Worm (Caenorhabditis elegans) whole organism, L1 larva: Measurements from ENCODE around the gene R13H9.6.
A peak's percentile ranks its signal among the peaks of the same experiment; 100 is the strongest.
"Not testable (repeated sequence)": the region's sequence is repeated elsewhere in the genome, so short reads cannot be mapped to it uniquely, and the experiment has no call there.

ENCODE experiments used
- C04F5.9 ChIP-seq: sonication (generic microtip); optimal IDR thresholded peaks from 2 replicates; lab custom pipeline; 2016; ENCODE audit warnings: missing genetic modification characterization, missing compliant biosample characterization
- C16A3.4 ChIP-seq: fragments of 150-350 bp; optimal IDR thresholded peaks from 2 replicates; lab custom pipeline; 2014; ENCODE audit warnings: missing biosample characterization, missing genetic modification characterization
- F16B12.6 ChIP-seq: fragments of 150-350 bp; optimal IDR thresholded peaks from 2 replicates; lab custom pipeline; 2014; ENCODE audit warnings: missing biosample characterization, missing genetic modification characterization
- Y116A8C.19 ChIP-seq: sonication (generic microtip); optimal IDR thresholded peaks from 2 replicates; lab custom pipeline; 2016; ENCODE audit warnings: missing compliant biosample characterization, missing genetic modification characterization, borderline replicate concordance
- blmp-1 ChIP-seq: fragments of 150-350 bp; optimal IDR thresholded peaks from 2 replicates; lab custom pipeline; 2014; ENCODE audit warnings: missing biosample characterization, missing genetic modification characterization
- ceh-82 ChIP-seq, 3 experiments: fragments of 150-350 bp in 1 of 3; sonication (generic microtip) in 2 of 3; optimal IDR thresholded peaks; 2 replicates each; lab custom pipeline; 2014 to 2017; ENCODE audit warnings: missing biosample characterization in 3 of 3, missing genetic modification characterization in 3 of 3
- ceh-88 ChIP-seq: fragments of 200-800 bp; sonication (Bioruptor generic); IDR thresholded peaks from 2 replicates; pipeline ENCODE4 v1.3.6; 2022; ENCODE audit warnings: missing genetic modification characterization, missing compliant biosample characterization
- ces-1 ChIP-seq: fragments of 150-350 bp; optimal IDR thresholded peaks from 2 replicates; lab custom pipeline; 2014; ENCODE audit warnings: missing biosample characterization, missing genetic modification reagents, missing genetic modification characterization
- efl-1 ChIP-seq, 4 experiments: fragments of 150-350 bp; optimal IDR thresholded peaks in 3 of 4; peaks in 1 of 4; 1 replicate in 1 of 4; 2 replicates in 3 of 4; lab custom pipeline; 2014; ENCODE audit warnings: missing biosample characterization in 2 of 4, missing genetic modification characterization in 2 of 4, missing genetic modification reagents in 2 of 4
- efl-3 ChIP-seq: fragments of 200-800 bp; sonication (Bioruptor generic); optimal IDR thresholded peaks from 2 replicates; lab custom pipeline; 2018; ENCODE audit warnings: mild to moderate bottlenecking, missing genetic modification characterization, missing compliant biosample characterization
- egl-13 ChIP-seq: sonication (generic microtip); optimal IDR thresholded peaks from 2 replicates; lab custom pipeline; 2016; ENCODE audit warnings: missing genotype, missing genetic modification reagents, missing genetic modification characterization, missing compliant biosample characterization
- elt-3 ChIP-seq, 6 experiments: fragments of 150-350 bp in 1 of 6; sonication (generic microtip); optimal IDR thresholded peaks; 2 replicates each; lab custom pipeline; 2017 to 2018; ENCODE audit warnings: missing biosample characterization in 6 of 6, missing genetic modification characterization in 6 of 6, inconsistent platforms in 1 of 6
- ets-5 ChIP-seq: fragments of 200-800 bp; sonication (Bioruptor generic); IDR thresholded peaks from 2 replicates; pipeline ENCODE4 v1.3.6; 2022; ENCODE audit warnings: missing genetic modification characterization, missing compliant biosample characterization
- fkh-8 ChIP-seq: sonication (generic microtip); optimal IDR thresholded peaks from 2 replicates; lab custom pipeline; 2016; ENCODE audit warnings: mild to moderate bottlenecking, missing genetic modification characterization, missing compliant biosample characterization
- grh-1 ChIP-seq: fragments of 200-800 bp; sonication (Bioruptor generic); IDR thresholded peaks from 2 replicates; pipeline ENCODE4 v1.3.6; 2022; ENCODE audit warnings: missing genetic modification reagents, missing genetic modification characterization, missing compliant biosample characterization
- irx-1 ChIP-seq: sonication (generic microtip); optimal IDR thresholded peaks from 2 replicates; lab custom pipeline; 2016; ENCODE audit warnings: missing genetic modification characterization, missing compliant biosample characterization
- isw-1 ChIP-seq: fragments of 200-800 bp; sonication (Bioruptor generic); IDR thresholded peaks from 2 replicates; pipeline ENCODE4 v1.3.6; 2022; ENCODE audit warnings: missing genetic modification characterization, missing compliant biosample characterization
- lin-13 ChIP-seq: fragments of 150-350 bp; optimal IDR thresholded peaks from 2 replicates; lab custom pipeline; 2014; ENCODE audit warnings: missing biosample characterization, missing genetic modification reagents, missing genetic modification characterization
- lin-39 ChIP-seq: fragments of 150-350 bp; optimal IDR thresholded peaks from 2 replicates; lab custom pipeline; 2014; ENCODE audit warnings: missing biosample characterization, missing genetic modification reagents, missing genetic modification characterization
- mab-9 ChIP-seq: fragments of 200-800 bp; sonication (Bioruptor generic); IDR thresholded peaks from 2 replicates; pipeline ENCODE4 v1.3.6; 2022; ENCODE audit warnings: missing genetic modification reagents, missing genetic modification characterization, missing compliant biosample characterization
- mef-2 ChIP-seq: fragments of 150-350 bp; optimal IDR thresholded peaks from 2 replicates; lab custom pipeline; 2014; ENCODE audit warnings: missing biosample characterization, missing genetic modification characterization
- nhr-20 ChIP-seq: sonication (generic microtip); optimal IDR thresholded peaks from 2 replicates; lab custom pipeline; 2016; ENCODE audit warnings: mild to moderate bottlenecking, missing genetic modification characterization, missing compliant biosample characterization
- nhr-28 ChIP-seq: fragments of 150-350 bp; optimal IDR thresholded peaks from 2 replicates; lab custom pipeline; 2014; ENCODE audit warnings: missing biosample characterization, missing genetic modification characterization
- nhr-47 ChIP-seq: sonication (generic microtip); optimal IDR thresholded peaks from 2 replicates; lab custom pipeline; 2016; ENCODE audit warnings: mild to moderate bottlenecking, missing genetic modification characterization, moderate library complexity, missing compliant biosample characterization
- nhr-76 ChIP-seq: sonication (generic microtip); optimal IDR thresholded peaks from 2 replicates; lab custom pipeline; 2017; ENCODE audit warnings: missing biosample characterization, missing genetic modification characterization
- nhr-77 ChIP-seq: fragments of 150-350 bp; optimal IDR thresholded peaks from 2 replicates; lab custom pipeline; 2014; ENCODE audit warnings: missing biosample characterization, missing genetic modification characterization
- nhr-84 ChIP-seq: sonication (generic microtip); optimal IDR thresholded peaks from 2 replicates; lab custom pipeline; 2017; ENCODE audit warnings: missing biosample characterization, missing genetic modification characterization
- nhr-85 ChIP-seq: sonication (generic microtip); peaks from one replicate; lab custom pipeline; 2016; ENCODE audit warnings: missing genetic modification characterization, inconsistent platforms, missing compliant biosample characterization
- pag-3 ChIP-seq: sonication (generic microtip); optimal IDR thresholded peaks from 2 replicates; lab custom pipeline; 2017; ENCODE audit warnings: missing genetic modification characterization, mild to moderate bottlenecking, missing compliant biosample characterization, antibody characterized with exemption, borderline replicate concordance; ENCODE audit not compliant: insufficient read depth
- pax-3 ChIP-seq: fragments of 200-800 bp; sonication (Bioruptor generic); optimal IDR thresholded peaks from 2 replicates; lab custom pipeline; 2018; ENCODE audit warnings: mild to moderate bottlenecking, missing genetic modification characterization, moderate library complexity, missing compliant biosample characterization
- pqm-1 ChIP-seq: sonication (generic microtip); optimal IDR thresholded peaks from 3 replicates; lab custom pipeline; 2017; ENCODE audit warnings: missing biosample characterization, missing genetic modification characterization
- rnt-1 ChIP-seq: sonication (generic microtip); optimal IDR thresholded peaks from 2 replicates; lab custom pipeline; 2016; ENCODE audit warnings: mild to moderate bottlenecking, missing genetic modification characterization, moderate library complexity, missing compliant biosample characterization
- skn-1 ChIP-seq: fragments of 150-350 bp; optimal IDR thresholded peaks from 2 replicates; lab custom pipeline; 2014; ENCODE audit warnings: missing biosample characterization, missing genetic modification characterization
- snpc-4 ChIP-seq: fragments of 150-350 bp; optimal IDR thresholded peaks from 2 replicates; lab custom pipeline; 2014; ENCODE audit warnings: missing biosample characterization, missing genetic modification characterization
- sup-37 ChIP-seq: fragments of 200-800 bp; sonication (Bioruptor generic); optimal IDR thresholded peaks from 2 replicates; lab custom pipeline; 2018; ENCODE audit warnings: mild to moderate bottlenecking, missing genetic modification characterization, missing compliant biosample characterization
- swsn-7 ChIP-seq: sonication (generic microtip); optimal IDR thresholded peaks from 2 replicates; lab custom pipeline; 2016; ENCODE audit warnings: missing genetic modification characterization, missing compliant biosample characterization
- tbx-2 ChIP-seq: sonication (generic microtip); optimal IDR thresholded peaks from 2 replicates; lab custom pipeline; 2016; ENCODE audit warnings: missing genetic modification characterization, missing compliant biosample characterization
- unc-130 ChIP-seq: fragments of 150-350 bp; optimal IDR thresholded peaks from 2 replicates; lab custom pipeline; 2017; ENCODE audit warnings: missing biosample characterization, missing genetic modification characterization, inconsistent platforms
- unc-30 ChIP-seq: sonication (generic microtip); optimal IDR thresholded peaks from 2 replicates; lab custom pipeline; 2017; ENCODE audit warnings: missing biosample characterization, missing genetic modification characterization
- unc-86 ChIP-seq: sonication (generic microtip); optimal IDR thresholded peaks from 2 replicates; lab custom pipeline; 2016; ENCODE audit warnings: missing genetic modification characterization, missing compliant biosample characterization
- vab-15 ChIP-seq: sonication (generic microtip); optimal IDR thresholded peaks from 2 replicates; lab custom pipeline; 2017; ENCODE audit warnings: missing genotype, mild to moderate bottlenecking, missing genetic modification characterization, missing compliant biosample characterization

Gene R13H9.6

DNA sequence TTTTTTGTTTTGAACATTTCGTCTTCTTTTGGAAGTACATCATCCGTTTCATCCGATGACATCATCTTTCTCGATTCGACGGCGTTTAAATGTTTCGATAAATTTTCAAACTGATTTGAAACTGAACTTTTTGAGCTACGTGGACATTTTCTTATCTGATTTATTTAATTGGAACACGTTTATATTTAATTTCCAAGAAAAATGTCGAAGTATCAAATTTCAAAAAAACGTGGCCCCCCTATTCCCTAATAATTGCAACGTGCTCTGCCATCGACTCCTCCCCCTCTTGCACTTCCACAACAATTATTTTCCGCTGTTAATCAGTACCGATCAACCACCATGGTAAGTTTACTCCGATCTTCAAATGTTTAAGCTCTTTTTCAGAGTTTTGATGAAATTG lies at the start of gene R13H9.6, which contains the start of gene rmd-6:
R13H9.6 (minus strand) TSS at position 101 of the 400 bp plus-strand sequence.
rmd-6 (plus strand) TSS at position 305 of the 400 bp plus-strand sequence.
- TF ChIP-seq C16A3.4; ceh-82 (tag; optimal IDR thresholded peaks at IDR 0.05; lab: Kevin White, UChicago); rnt-1: not testable (repeated sequence)
- TF ChIP-seq, all 84 proteins: peak for 0; not testable (repeated sequence) for 84

DNA sequence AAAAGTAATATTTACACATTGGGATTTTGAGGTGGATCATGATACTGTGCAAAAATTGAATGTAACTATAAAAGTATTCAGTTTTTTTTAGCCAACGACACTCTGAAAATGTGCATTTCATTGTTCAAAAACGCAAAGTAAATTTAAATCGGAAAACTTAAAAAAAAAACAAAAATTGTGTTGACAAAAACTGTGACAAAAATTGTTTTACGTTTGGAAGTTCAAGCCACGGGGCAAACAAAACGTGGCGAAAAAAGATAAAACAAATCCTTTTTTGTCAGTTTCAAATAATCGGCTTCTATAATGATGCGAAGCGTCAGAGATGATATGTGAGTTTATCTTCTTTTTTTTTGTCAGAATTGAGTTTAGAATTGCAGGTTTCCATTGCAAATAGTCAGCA lies 43.1 kb upstream of the R13H9.6 start, which contains the start of gene AC7.3:
AC7.3 (plus strand) TSS at position 301 of the 400 bp plus-strand sequence.
- TF ChIP-seq grh-1, result no peak
- no peak for TF ChIP-seq isw-1 (GFP tag; lab: Robert Waterston, UW)
- TF ChIP-seq nhr-76 (tag; lab: Kevin White, UChicago), result no peak
- no peak for TF ChIP-seq pag-3 (tag; lab: Kevin White, UChicago)
- TF ChIP-seq unc-86 (tag; lab: Kevin White, UChicago), result no peak
- TF ChIP-seq, all 84 proteins: peak for 0

DNA sequence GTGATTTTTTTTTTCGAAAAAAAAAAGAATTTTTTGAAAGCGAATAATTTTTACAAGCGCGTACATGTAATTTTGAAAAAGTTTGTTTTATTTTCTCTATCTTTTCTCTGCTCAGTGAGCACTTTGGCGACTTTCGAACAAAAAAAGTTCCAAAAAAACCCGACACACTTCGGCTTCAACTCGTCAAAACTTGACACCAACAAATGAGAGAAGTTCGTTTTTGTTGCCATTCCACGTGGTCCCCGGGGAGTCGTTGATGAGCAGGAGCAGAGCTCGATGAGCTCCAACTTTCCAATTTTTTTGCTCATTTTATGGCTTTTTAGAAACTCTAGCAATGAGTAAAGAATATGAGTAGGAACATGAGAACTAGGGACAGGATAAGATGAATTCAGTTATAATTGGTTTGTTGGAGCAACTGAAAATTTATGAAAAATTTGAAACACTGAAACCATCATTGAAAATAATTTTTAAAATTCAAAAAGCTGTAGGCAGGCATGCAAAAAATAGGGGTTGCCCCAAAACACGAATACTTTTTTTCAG lies 42.0 kb upstream of the R13H9.6 start:
- TF ChIP-seq nhr-85 (tag; lab: Kevin White, UChicago) (peak; percentile 20), tbx-2 (tag; lab: Kevin White, UChicago) (no peak)

DNA sequence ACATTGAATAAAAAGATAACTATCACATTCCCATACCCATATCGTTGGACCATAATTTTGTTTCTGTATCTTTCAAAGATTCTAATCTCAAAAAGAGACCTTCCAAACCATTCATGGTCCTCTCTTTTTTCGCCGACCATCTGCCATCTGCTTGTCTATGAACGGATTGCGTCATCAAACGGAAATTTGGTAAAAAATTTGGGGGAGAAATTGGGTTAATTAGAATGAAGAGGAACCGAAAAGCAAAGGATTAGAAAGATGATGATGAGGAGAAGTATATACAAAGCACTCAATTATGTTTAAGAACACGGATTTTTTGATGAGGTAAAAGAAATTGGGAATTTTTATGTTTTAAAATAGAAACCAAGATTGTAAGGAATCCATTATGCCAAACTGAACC lies 41.5 kb upstream of the R13H9.6 start:
- no peak for TF ChIP-seq fkh-8
- TF ChIP-seq efl-1 (optimal IDR thresholded peaks at IDR 0.05; lab: Kevin White, UChicago), result no peak
- peak in 1 of 2 experiments; percentile 55 for TF ChIP-seq efl-1 (GFP tag; optimal IDR thresholded peaks at IDR 0.05 in 1 of 2; lab: Kevin White, UChicago)
- TF ChIP-seq swsn-7 (tag; lab: Kevin White, UChicago), result no peak
- TF ChIP-seq, all 84 proteins: peak for 1

DNA sequence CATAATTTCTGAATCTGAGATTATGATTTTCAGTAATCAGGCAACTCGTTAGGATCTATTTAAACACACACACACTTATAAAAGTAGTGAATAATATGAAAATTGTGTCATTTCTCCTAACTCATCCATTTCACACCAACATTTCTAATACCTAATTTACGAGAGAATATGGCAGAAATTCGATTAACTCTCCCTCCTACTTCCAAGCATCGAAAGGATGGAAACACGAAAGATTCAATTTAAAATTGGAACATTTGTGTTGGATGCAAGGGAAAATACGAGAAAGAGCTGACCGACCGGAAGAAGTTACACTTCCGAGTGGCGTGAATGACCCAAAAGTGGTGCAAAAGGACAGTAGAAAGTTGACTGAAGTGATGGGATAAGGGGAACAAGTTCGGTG lies 40.5 kb upstream of the R13H9.6 start:
- TF ChIP-seq blmp-1 (tag; lab: Kevin White, UChicago) (no peak), vab-15 (tag; lab: Kevin White, UChicago) (no peak), nhr-28 (tag; lab: Kevin White, UChicago) (no peak), mef-2 (tag; lab: Kevin White, UChicago) (no peak), swsn-7 (tag; lab: Kevin White, UChicago) (no peak), C04F5.9 (tag; lab: Kevin White, UChicago) (no peak), nhr-85 (tag; lab: Kevin White, UChicago) (no peak), irx-1 (tag; lab: Kevin White, UChicago) (no peak), ceh-88 (no peak), F16B12.6 (no peak), rnt-1 (no peak), egl-13 (tag; lab: Kevin White, UChicago) (no peak), grh-1 (no peak)

DNA sequence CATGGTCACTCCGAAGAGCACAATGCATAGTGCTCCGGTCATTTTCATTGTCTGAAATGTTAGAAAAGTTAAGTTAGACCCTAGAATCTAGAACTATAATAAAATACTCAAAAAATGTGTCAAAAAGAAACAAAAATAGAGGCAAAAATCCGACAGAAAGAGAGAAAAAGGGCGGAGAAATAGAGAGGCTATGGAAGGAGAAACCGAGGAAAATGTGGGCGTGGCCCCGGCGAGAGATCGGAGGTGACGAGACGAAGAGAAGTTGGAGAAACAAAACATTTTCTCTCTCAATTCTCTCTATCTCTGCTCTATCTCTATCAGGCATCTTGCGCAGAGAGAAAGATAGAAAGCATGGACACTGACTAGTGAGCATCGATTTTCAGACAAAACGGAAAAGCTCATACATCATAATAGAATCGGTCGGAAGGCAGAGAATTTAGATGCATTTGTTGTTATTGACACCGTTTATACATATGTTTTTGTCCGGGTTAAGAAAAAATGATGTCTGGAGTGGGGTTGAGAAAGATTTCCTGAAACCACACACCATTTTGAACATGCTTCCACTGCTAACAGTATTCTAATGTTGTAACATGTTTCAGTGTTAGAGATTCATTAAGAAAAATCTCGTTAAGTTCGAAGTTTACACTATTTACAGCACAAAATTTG lies 34.9 kb upstream of the R13H9.6 start, which contains the start of gene C02B10.3:
C02B10.3 (minus strand) TSS at position 51 of the 666 bp plus-strand sequence.
- no peak for TF ChIP-seq ces-1 (GFP tag; lab: Kevin White, UChicago)
- no peak for TF ChIP-seq elt-3 (tag; optimal IDR thresholded peaks at IDR 0.05; lab: Kevin White, UChicago)
- TF ChIP-seq blmp-1 (tag; lab: Kevin White, UChicago), result peak; percentile 61
- TF ChIP-seq unc-130 (tag; lab: Kevin White, UChicago), result no peak
- TF ChIP-seq ets-5 (GFP tag; lab: Robert Waterston, UW), result no peak
- no peak for TF ChIP-seq sup-37 (GFP tag; lab: Kevin White, UChicago)
- peak in 2 of 3 experiments; percentile 36 to 70 for TF ChIP-seq ceh-82 (tag; optimal IDR thresholded peaks at IDR 0.05; lab: Kevin White, UChicago)
- no peak for TF ChIP-seq mab-9 (GFP tag; lab: Robert Waterston, UW)
- TF ChIP-seq nhr-47 (tag; lab: Kevin White, UChicago), result peak; percentile 62
- TF ChIP-seq nhr-28 (tag; lab: Kevin White, UChicago), result no peak
- TF ChIP-seq efl-3 (GFP tag; lab: Kevin White, UChicago), result no peak
- peak; percentile 30 for TF ChIP-seq swsn-7 (tag; lab: Kevin White, UChicago)
- no peak for TF ChIP-seq unc-30 (tag; lab: Kevin White, UChicago)
- peak; percentile 53 for TF ChIP-seq skn-1 (tag; lab: Kevin White, UChicago)
- no peak for TF ChIP-seq pax-3 (tag; lab: Kevin White, UChicago)
- no peak for TF ChIP-seq lin-13 (GFP tag; lab: Kevin White, UChicago)
- TF ChIP-seq snpc-4, result no peak
- no peak for TF ChIP-seq Y116A8C.19 (tag; lab: Kevin White, UChicago)
- no peak for TF ChIP-seq nhr-84
- no peak for TF ChIP-seq pag-3 (tag; lab: Kevin White, UChicago)
- no peak for TF ChIP-seq pqm-1 (tag; lab: Kevin White, UChicago)
- peak; percentile 12 for TF ChIP-seq nhr-77
- no peak for TF ChIP-seq nhr-20 (tag; lab: Kevin White, UChicago)
- TF ChIP-seq lin-39, result no peak
